Worm (Caenorhabditis elegans) whole organism, young adult: ENCODE results near the gene srh-216.

Experiments
- B0019.2 ChIP-seq: fragments of 200-800 bp; sonication (Bioruptor generic); conservative IDR thresholded peaks from 2 replicates; pipeline ENCODE4 v1.3.6; 2022; ENCODE audit warnings: missing genetic modification reagents, missing genetic modification characterization, missing compliant biosample characterization
- B0261.1 ChIP-seq: sonication (generic microtip); optimal IDR thresholded peaks from 2 replicates; lab custom pipeline; 2016; ENCODE audit warnings: mild to moderate bottlenecking, missing genetic modification characterization, moderate library complexity, missing compliant biosample characterization
- D2030.7 ChIP-seq: fragments of 200-800 bp; sonication (Bioruptor generic); IDR thresholded peaks from 2 replicates; pipeline ENCODE4 v1.3.6; 2022; ENCODE audit warnings: missing genetic modification reagents, missing genetic modification characterization, missing compliant biosample characterization
- F23B12.7 ChIP-seq: sonication (generic microtip); optimal IDR thresholded peaks from 2 replicates; lab custom pipeline; 2017; ENCODE audit warnings: missing genetic modification characterization, mild to moderate bottlenecking, missing compliant biosample characterization, antibody characterized with exemption, moderate library complexity; ENCODE audit not compliant: insufficient read depth
- K11D2.4 ChIP-seq: fragments of 200-800 bp; sonication (Bioruptor generic); IDR thresholded peaks from 2 replicates; pipeline ENCODE4 v1.3.6; 2022; ENCODE audit warnings: missing genetic modification reagents, missing genetic modification characterization, missing compliant biosample characterization
- T26A5.8 ChIP-seq: sonication (generic microtip); optimal IDR thresholded peaks from 2 replicates; lab custom pipeline; 2016; ENCODE audit warnings: missing genetic modification characterization, missing compliant biosample characterization
- Y53F4B.3 ChIP-seq: fragments of 200-800 bp; sonication (Bioruptor generic); IDR thresholded peaks from 2 replicates; pipeline ENCODE4 v1.3.6; 2022; ENCODE audit warnings: missing genetic modification reagents, missing genetic modification characterization, missing compliant biosample characterization
- Y56A3A.18 ChIP-seq: fragments of 200-800 bp; sonication (Bioruptor generic); IDR thresholded peaks from 2 replicates; pipeline ENCODE4 v1.3.6; 2022; ENCODE audit warnings: missing genetic modification reagents, missing genetic modification characterization, missing compliant biosample characterization
- Y79H2A.3 ChIP-seq: fragments of 200-800 bp; sonication (Bioruptor generic); conservative IDR thresholded peaks from 2 replicates; pipeline ENCODE4 v1.3.6; 2022; ENCODE audit warnings: missing genetic modification reagents, missing genetic modification characterization, missing compliant biosample characterization
- ama-1 ChIP-seq, 3 experiments: fragments of 150-350 bp in 1 of 3; sonication (generic microtip) in 2 of 3; optimal IDR thresholded peaks; 2 replicates each; lab custom pipeline; 2014 to 2018; ENCODE audit warnings: missing biosample characterization in 2 of 3, missing genetic modification characterization in 2 of 3, missing genetic modification reagents in 2 of 3
- attf-5 ChIP-seq: fragments of 200-800 bp; sonication (Bioruptor generic); optimal IDR thresholded peaks from 2 replicates; lab custom pipeline; 2018; ENCODE audit warnings: mild to moderate bottlenecking, missing genetic modification characterization, missing compliant biosample characterization
- ceh-58 ChIP-seq: fragments of 200-800 bp; sonication (Bioruptor generic); IDR thresholded peaks from 2 replicates; pipeline ENCODE4 v1.3.6; 2022; ENCODE audit warnings: missing genetic modification characterization, missing compliant biosample characterization
- ceh-91 ChIP-seq: fragments of 200-800 bp; sonication (Bioruptor generic); IDR thresholded peaks from 2 replicates; pipeline ENCODE4 v1.3.6; 2022; ENCODE audit warnings: missing genetic modification reagents, missing genetic modification characterization, missing compliant biosample characterization
- efl-1 ChIP-seq: fragments of 150-350 bp; optimal IDR thresholded peaks from 2 replicates; lab custom pipeline; 2014; ENCODE audit warnings: missing biosample characterization, missing genetic modification reagents, missing genetic modification characterization
- egrh-3 ChIP-seq: fragments of 200-800 bp; sonication (Bioruptor generic); IDR thresholded peaks from 2 replicates; pipeline ENCODE4 v1.3.6; 2022; ENCODE audit warnings: missing genetic modification reagents, missing genetic modification characterization, missing compliant biosample characterization
- gei-17 ChIP-seq: fragments of 200-800 bp; sonication (Bioruptor generic); optimal IDR thresholded peaks from 2 replicates; lab custom pipeline; 2018; ENCODE audit warnings: mild to moderate bottlenecking, missing genetic modification characterization, missing compliant biosample characterization
- him-1 ChIP-seq: sonication (generic microtip); optimal IDR thresholded peaks from 2 replicates; lab custom pipeline; 2016; ENCODE audit warnings: missing genotype, missing genetic modification reagents, missing genetic modification characterization, missing compliant biosample characterization
- hlh-26 ChIP-seq: fragments of 200-800 bp; sonication (Bioruptor generic); conservative IDR thresholded peaks from 2 replicates; pipeline ENCODE4 v1.3.6; 2022; ENCODE audit warnings: missing genetic modification reagents, missing genetic modification characterization, missing compliant biosample characterization
- hrde-1 ChIP-seq: sonication (generic microtip); optimal IDR thresholded peaks from 2 replicates; lab custom pipeline; 2016; ENCODE audit warnings: missing genetic modification characterization, mild to moderate bottlenecking, missing compliant biosample characterization, moderate library complexity, missing genotype, missing genetic modification reagents, borderline replicate concordance
- let-526 ChIP-seq: fragments of 200-800 bp; sonication (Bioruptor generic); IDR thresholded peaks from 2 replicates; pipeline ENCODE4 v1.3.6; 2022; ENCODE audit warnings: missing genetic modification reagents, missing genetic modification characterization, missing compliant biosample characterization
- lin-54 ChIP-seq: fragments of 200-800 bp; sonication (Bioruptor generic); optimal IDR thresholded peaks from 2 replicates; lab custom pipeline; 2018; ENCODE audit warnings: mild to moderate bottlenecking, missing genetic modification characterization, missing compliant biosample characterization
- lir-1 ChIP-seq: fragments of 200-800 bp; sonication (Bioruptor generic); conservative IDR thresholded peaks from 2 replicates; pipeline ENCODE4 v1.3.6; 2022; ENCODE audit warnings: missing genetic modification reagents, missing genetic modification characterization, missing compliant biosample characterization
- lsl-1 ChIP-seq: fragments of 200-800 bp; sonication (Bioruptor generic); optimal IDR thresholded peaks from 2 replicates; lab custom pipeline; 2018; ENCODE audit warnings: mild to moderate bottlenecking, missing genetic modification characterization, moderate library complexity, missing compliant biosample characterization
- madf-10 ChIP-seq: sonication (generic microtip); optimal IDR thresholded peaks from 2 replicates; lab custom pipeline; 2016; ENCODE audit warnings: mild to moderate bottlenecking, missing genetic modification characterization, missing compliant biosample characterization
- madf-3 ChIP-seq: fragments of 200-800 bp; sonication (Bioruptor generic); IDR thresholded peaks from 2 replicates; pipeline ENCODE4 v1.3.6; 2022; ENCODE audit warnings: missing genetic modification reagents, missing genetic modification characterization, missing compliant biosample characterization
- madf-8 ChIP-seq: fragments of 200-800 bp; sonication (Bioruptor generic); conservative IDR thresholded peaks from 2 replicates; pipeline ENCODE4 v1.3.6; 2022; ENCODE audit warnings: missing genetic modification reagents, missing genetic modification characterization, missing compliant biosample characterization
- mel-28 ChIP-seq: sonication (generic microtip); optimal IDR thresholded peaks from 2 replicates; lab custom pipeline; 2016; ENCODE audit warnings: borderline replicate concordance, mild to moderate bottlenecking, missing genetic modification characterization, missing compliant biosample characterization
- nhr-120 ChIP-seq: fragments of 200-800 bp; sonication (Bioruptor generic); IDR thresholded peaks from 2 replicates; pipeline ENCODE4 v1.3.6; 2022; ENCODE audit warnings: missing genetic modification characterization, missing compliant biosample characterization
- rec-8 ChIP-seq, 2 experiments: sonication (generic microtip); optimal IDR thresholded peaks; 2 replicates each; lab custom pipeline; 2016; ENCODE audit warnings: mild to moderate bottlenecking in 2 of 2, missing genetic modification characterization in 2 of 2, missing genetic modification reagents in 2 of 2, missing genotype in 2 of 2, missing biosample characterization in 1 of 2, missing compliant biosample characterization in 1 of 2, moderate library complexity in 1 of 2
- repo-1 ChIP-seq: sonication (generic microtip); optimal IDR thresholded peaks from 2 replicates; lab custom pipeline; 2017; ENCODE audit warnings: mild to moderate bottlenecking, missing genetic modification characterization, missing compliant biosample characterization
- sdz-38 ChIP-seq: sonication (generic microtip); optimal IDR thresholded peaks from 2 replicates; lab custom pipeline; 2016; ENCODE audit warnings: missing genotype, missing genetic modification characterization, missing compliant biosample characterization
- snpc-1.1 ChIP-seq: sonication (generic microtip); optimal IDR thresholded peaks from 2 replicates; lab custom pipeline; 2017; ENCODE audit warnings: missing genetic modification characterization, mild to moderate bottlenecking, missing compliant biosample characterization, antibody characterized with exemption, moderate library complexity, missing genotype, missing genetic modification reagents; ENCODE audit not compliant: insufficient read depth
- snpc-1.3 ChIP-seq: sonication (generic microtip); optimal IDR thresholded peaks from 2 replicates; lab custom pipeline; 2017; ENCODE audit warnings: missing genetic modification characterization, mild to moderate bottlenecking, missing compliant biosample characterization, antibody characterized with exemption, moderate library complexity, missing genotype, missing genetic modification reagents; ENCODE audit not compliant: insufficient read depth
- snpc-4 ChIP-seq, 5 experiments: fragments of 150-350 bp in 1 of 5; sonication (generic microtip) in 4 of 5; optimal IDR thresholded peaks; 2 replicates each; lab custom pipeline; 2014 to 2018; ENCODE audit warnings: missing genetic modification characterization in 5 of 5, missing biosample characterization in 3 of 5, antibody characterized with exemption in 2 of 5, mild to moderate bottlenecking in 2 of 5, missing compliant biosample characterization in 2 of 5, missing genotype in 2 of 5, moderate library complexity in 2 of 5, missing genetic modification reagents in 1 of 5
- somi-1 ChIP-seq: fragments of 200-800 bp; sonication (Bioruptor generic); optimal IDR thresholded peaks from 2 replicates; lab custom pipeline; 2018; ENCODE audit warnings: mild to moderate bottlenecking, missing genetic modification characterization, missing compliant biosample characterization
- tbp1 ChIP-seq: fragments of 200-800 bp; sonication (Bioruptor generic); optimal IDR thresholded peaks from 2 replicates; lab custom pipeline; 2018; ENCODE audit warnings: mild to moderate bottlenecking, missing genetic modification characterization, missing compliant biosample characterization
- tlf-1 ChIP-seq: fragments of 200-800 bp; sonication (Bioruptor generic); optimal IDR thresholded peaks from 2 replicates; lab custom pipeline; 2018; ENCODE audit warnings: mild to moderate bottlenecking, missing genetic modification characterization, missing compliant biosample characterization
- zfh-2 ChIP-seq: fragments of 200-800 bp; sonication (Bioruptor generic); conservative IDR thresholded peaks from 2 replicates; pipeline ENCODE4 v1.3.6; 2022; ENCODE audit warnings: missing genetic modification reagents, missing genetic modification characterization, missing compliant biosample characterization
- ztf-18 ChIP-seq: sonication (generic microtip); optimal IDR thresholded peaks from 2 replicates; lab custom pipeline; 2016; ENCODE audit warnings: missing genotype, mild to moderate bottlenecking, missing genetic modification characterization, missing compliant biosample characterization
- ztf-3 ChIP-seq: fragments of 200-800 bp; sonication (Bioruptor generic); optimal IDR thresholded peaks from 2 replicates; lab custom pipeline; 2018; ENCODE audit warnings: mild to moderate bottlenecking, missing genetic modification characterization, missing compliant biosample characterization

srh-216 gene

DNA sequence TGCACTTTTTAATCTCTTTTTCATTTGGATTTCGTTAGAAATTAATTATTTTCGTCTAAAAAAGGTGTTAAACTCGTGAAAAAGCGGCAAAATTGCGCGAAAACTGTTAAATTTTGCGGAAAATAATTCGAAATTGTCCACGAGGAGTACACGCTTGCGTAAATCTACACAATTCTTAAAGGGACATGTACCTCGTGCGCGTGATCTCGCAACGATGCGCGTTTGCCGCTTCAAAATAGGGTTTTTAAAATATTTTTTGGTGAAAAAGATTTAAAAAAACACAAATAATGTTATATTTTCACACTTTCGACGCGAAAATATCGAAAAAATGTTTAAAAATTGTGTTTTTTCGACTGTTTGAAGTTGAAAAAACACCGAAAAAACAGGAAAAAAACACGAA is 34.1 kb downstream of the srh-216 start (continued):
- TF ChIP-seq lsl-1 (GFP tag; lab: Kevin White, UChicago) (peak; percentile 55), B0019.2 (GFP tag; lab: Robert Waterston, UW) (peak; percentile 82), hrde-1 (tag; lab: Kevin White, UChicago) (no peak), let-526 (GFP tag; lab: Robert Waterston, UW) (no peak), him-1 (tag; lab: Kevin White, UChicago) (no peak), ztf-3 (GFP tag; lab: Kevin White, UChicago) (no peak), lin-54 (peak; percentile 32), efl-1 (GFP tag; lab: Kevin White, UChicago) (peak; percentile 59), Y56A3A.18 (GFP tag; lab: Robert Waterston, UW) (no peak), ceh-91 (GFP tag; lab: Robert Waterston, UW) (peak; percentile 49; the same call in 1 of the 2 replicates), madf-8 (GFP tag; lab: Robert Waterston, UW) (0 out of 2 replicates have a peak, but pooled peaks have one; percentile 28), D2030.7 (GFP tag; lab: Robert Waterston, UW) (peak; percentile 10; the same call in 1 of the 2 replicates), tlf-1 (GFP tag; lab: Kevin White, UChicago) (no peak)
- TF ChIP-seq, all 124 proteins: peak for 13

DNA sequence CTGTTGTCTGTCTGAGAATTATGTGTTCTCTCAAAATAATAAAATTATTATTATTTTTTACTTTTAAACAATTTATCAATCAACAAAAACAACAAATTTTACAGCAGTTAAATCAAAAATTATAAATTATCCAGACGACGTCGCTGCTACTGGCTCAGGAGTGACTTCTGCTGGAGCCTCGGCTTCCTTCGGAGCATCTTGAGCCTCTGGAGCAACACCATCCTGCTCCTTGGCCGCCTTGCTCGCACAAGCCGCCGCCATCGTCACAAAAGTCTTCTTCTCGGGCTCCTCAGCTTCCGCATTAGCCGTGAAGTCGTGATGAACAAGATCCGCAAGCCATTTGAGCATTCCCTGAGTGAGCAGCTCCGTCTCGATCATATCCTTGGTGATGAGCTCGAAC is 34.7 kb downstream of the srh-216 start:
- no peak for TF ChIP-seq mel-28 (tag; lab: Kevin White, UChicago)
- no peak for TF ChIP-seq ama-1 (optimal IDR thresholded peaks at IDR 0.05; lab: Kevin White, UChicago)
- TF ChIP-seq ama-1 (GFP tag; optimal IDR thresholded peaks at IDR 0.05; lab: Kevin White, UChicago), result peak in 1 of 2 experiments; percentile 39
- TF ChIP-seq ceh-58 (GFP tag; lab: Robert Waterston, UW), result 0 out of 2 replicates have a peak, but pooled peaks have one; percentile 48
- no peak for TF ChIP-seq B0261.1 (tag; lab: Kevin White, UChicago)
- peak; percentile 67 for TF ChIP-seq zfh-2 (GFP tag; lab: Robert Waterston, UW)

DNA sequence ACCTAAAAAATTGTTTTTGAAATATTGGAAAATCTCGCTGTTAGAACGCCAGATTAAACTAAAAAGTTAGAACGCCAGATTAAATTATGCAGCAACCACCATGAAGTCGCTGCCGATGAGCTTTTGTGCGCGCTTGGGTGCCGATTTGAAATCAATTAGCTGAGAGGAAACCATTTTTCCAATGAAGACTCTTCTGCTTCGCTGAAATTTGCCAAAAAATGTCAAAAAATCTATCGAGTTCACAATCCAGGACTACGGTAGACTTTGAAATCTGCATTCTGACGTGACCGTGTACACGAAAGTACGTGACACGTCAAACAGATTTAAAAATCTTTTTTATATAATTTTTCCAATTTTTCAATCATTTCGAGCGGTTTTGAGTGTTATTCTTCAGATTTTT is 38.4 kb downstream of the srh-216 start, which contains the start of gene immt-2:
Gene immt-2 (plus strand): TSS at position 301 of the 400 bp plus-strand sequence.
- TF ChIP-seq nhr-120 (GFP tag; lab: Robert Waterston, UW), result no peak
- no peak for TF ChIP-seq tbp1 (GFP tag; lab: Kevin White, UChicago)
- no peak for TF ChIP-seq snpc-4 (GFP tag; optimal IDR thresholded peaks at IDR 0.05; lab: Kevin White, UChicago)
- TF ChIP-seq snpc-4 (tag; optimal IDR thresholded peaks at IDR 0.05; lab: Kevin White, UChicago), result peak in 1 of 4 experiments; percentile 28
- peak; percentile 85 for TF ChIP-seq lsl-1 (GFP tag; lab: Kevin White, UChicago)
- no peak for TF ChIP-seq snpc-1.1 (tag; lab: Kevin White, UChicago)
- peak; percentile 17 for TF ChIP-seq ztf-18 (tag; lab: Kevin White, UChicago)
- TF ChIP-seq rec-8 (tag; optimal IDR thresholded peaks at IDR 0.05; lab: Kevin White, UChicago), result no peak

DNA sequence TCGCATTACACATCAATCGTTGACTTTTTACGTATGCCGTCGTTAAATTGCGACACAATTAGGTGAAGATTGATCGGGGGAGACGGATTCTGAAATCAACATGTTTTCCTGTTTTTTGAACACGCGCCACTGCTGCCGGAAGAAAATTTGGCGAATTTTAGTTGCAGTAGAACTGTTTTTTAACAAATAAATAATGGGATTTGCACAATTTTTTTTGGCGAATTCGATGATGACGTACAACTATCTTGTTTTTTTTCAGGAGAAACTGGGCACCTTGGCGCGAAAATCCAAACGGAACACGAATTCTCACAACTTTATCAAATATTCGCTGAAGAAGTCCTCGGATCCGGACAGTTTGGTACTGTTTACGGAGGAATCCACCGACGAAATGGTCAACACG is 41.4 kb downstream of the srh-216 start:
- no peak for TF ChIP-seq somi-1
- no peak for TF ChIP-seq Y53F4B.3
- no peak for TF ChIP-seq ceh-91 (GFP tag; lab: Robert Waterston, UW)
- no peak for TF ChIP-seq madf-3
- no peak for TF ChIP-seq gei-17 (GFP tag; lab: Kevin White, UChicago)
- no peak for TF ChIP-seq repo-1 (tag; lab: Kevin White, UChicago)

DNA sequence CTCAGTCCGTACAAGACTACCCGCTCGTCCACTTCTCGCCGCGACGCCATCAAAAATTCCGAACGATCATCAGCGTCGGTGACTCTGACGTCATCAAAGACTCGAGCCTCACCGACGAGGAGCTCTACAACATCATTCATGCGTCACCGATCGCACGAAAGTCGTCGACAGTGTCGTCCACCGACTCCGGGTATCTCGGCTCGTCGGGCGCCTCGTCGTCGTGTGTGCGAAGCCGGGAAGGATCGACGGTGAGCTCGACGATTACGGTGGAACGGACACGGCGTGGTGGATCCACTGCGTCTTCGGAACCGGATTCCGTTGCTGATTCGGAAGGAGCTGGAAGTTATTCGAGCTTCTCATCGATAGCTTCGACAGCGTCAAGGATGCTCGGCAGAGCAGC is 42.6 kb downstream of the srh-216 start:
- TF ChIP-seq egrh-3 (GFP tag; lab: Robert Waterston, UW), result peak; percentile 50; the same call in 1 of the 2 replicates
- TF ChIP-seq repo-1 (tag; lab: Kevin White, UChicago), result peak; percentile 16
- TF ChIP-seq attf-5 (GFP tag; lab: Kevin White, UChicago), result no peak
- 0 out of 2 replicates have a peak, but pooled peaks have one; percentile 22 for TF ChIP-seq K11D2.4 (GFP tag; lab: Robert Waterston, UW)
- TF ChIP-seq F23B12.7, result no peak
- TF ChIP-seq ztf-18 (tag; lab: Kevin White, UChicago), result no peak
- TF ChIP-seq madf-10 (tag; lab: Kevin White, UChicago), result no peak
- TF ChIP-seq T26A5.8 (tag; lab: Kevin White, UChicago), result no peak
- no peak for TF ChIP-seq hlh-26 (GFP tag; lab: Robert Waterston, UW)
- no peak for TF ChIP-seq lir-1 (GFP tag; lab: Robert Waterston, UW)
- TF ChIP-seq Y79H2A.3 (GFP tag; lab: Robert Waterston, UW), result no peak
- TF ChIP-seq snpc-1.3 (tag; lab: Kevin White, UChicago), result no peak
- no peak for TF ChIP-seq sdz-38 (tag; lab: Kevin White, UChicago)
